Worm (Caenorhabditis elegans) whole organism, L4 larva: ENCODE data around the gene fip-3.
A peak's percentile ranks its signal among the peaks of the same experiment; 100 is the strongest.

Experiments
- F37D6.2 ChIP-seq: sonication (generic microtip); optimal IDR thresholded peaks from 2 replicates; lab custom pipeline; 2016; ENCODE audit warnings: mild to moderate bottlenecking, missing genetic modification characterization, missing compliant biosample characterization
- F49E8.2 ChIP-seq: sonication (generic microtip); optimal IDR thresholded peaks from 2 replicates; lab custom pipeline; 2016; ENCODE audit warnings: missing compliant biosample characterization, mild to moderate bottlenecking, missing genetic modification characterization, borderline replicate concordance
- R02D3.7 ChIP-seq: fragments of 150-350 bp; sonication (generic microtip); optimal IDR thresholded peaks from 3 replicates; lab custom pipeline; 2014; ENCODE audit warnings: missing biosample characterization, missing genetic modification characterization
- T20F7.1 ChIP-seq: fragments of 200-800 bp; sonication (Bioruptor generic); optimal IDR thresholded peaks from 2 replicates; lab custom pipeline; 2018; ENCODE audit warnings: mild to moderate bottlenecking, missing genetic modification characterization, missing compliant biosample characterization
- T26A8.4 ChIP-seq: fragments of 200-800 bp; sonication (Bioruptor generic); IDR thresholded peaks from 2 replicates; pipeline ENCODE4 v1.3.6; 2022; ENCODE audit warnings: missing genetic modification characterization, missing compliant biosample characterization
- Y48G9A.11 ChIP-seq: fragments of 200-800 bp; sonication (Bioruptor generic); IDR thresholded peaks from 2 replicates; pipeline ENCODE4 v1.3.6; 2022; ENCODE audit warnings: missing genetic modification reagents, missing genetic modification characterization, missing compliant biosample characterization
- Y75B8A.6 ChIP-seq: fragments of 200-800 bp; sonication (Bioruptor generic); IDR thresholded peaks from 2 replicates; pipeline ENCODE4 v1.3.6; 2022; ENCODE audit warnings: missing genetic modification reagents, missing genetic modification characterization, missing compliant biosample characterization
- aha-1 ChIP-seq: fragments of 150-350 bp; peaks from one replicate; lab custom pipeline; 2014; ENCODE audit warnings: missing biosample characterization, missing genetic modification characterization
- arid-1 ChIP-seq: fragments of 200-800 bp; sonication (Bioruptor generic); conservative IDR thresholded peaks from 2 replicates; pipeline ENCODE4 v1.3.6; 2022; ENCODE audit warnings: missing genetic modification reagents, missing genetic modification characterization, missing compliant biosample characterization
- ceh-44 ChIP-seq: fragments of 200-800 bp; sonication (Bioruptor generic); IDR thresholded peaks from 2 replicates; pipeline ENCODE4 v1.3.6; 2022; ENCODE audit warnings: missing genetic modification reagents, missing genetic modification characterization, missing compliant biosample characterization
- ceh-62 ChIP-seq: sonication (generic microtip); optimal IDR thresholded peaks from 2 replicates; lab custom pipeline; 2017; ENCODE audit warnings: missing biosample characterization, missing genetic modification characterization
- daf-12 ChIP-seq: fragments of 150-350 bp; optimal IDR thresholded peaks from 2 replicates; lab custom pipeline; 2014; ENCODE audit warnings: missing biosample characterization, missing genetic modification reagents, missing genetic modification characterization
- daf-16 ChIP-seq, 3 experiments: sonication (generic microtip); optimal IDR thresholded peaks; 2 replicates each; lab custom pipeline; 2016 to 2017; ENCODE audit warnings: missing genetic modification characterization in 3 of 3, missing genetic modification reagents in 3 of 3, mild to moderate bottlenecking in 2 of 3, missing compliant biosample characterization in 2 of 3, missing biosample characterization in 1 of 3, moderate library complexity in 1 of 3
- dmd-6 ChIP-seq: fragments of 200-800 bp; sonication (Bioruptor generic); IDR thresholded peaks from 2 replicates; pipeline ENCODE4 v1.3.6; 2022; ENCODE audit warnings: missing genetic modification reagents, missing genetic modification characterization, missing compliant biosample characterization
- dmd-9 ChIP-seq: fragments of 200-800 bp; sonication (Bioruptor generic); IDR thresholded peaks from 2 replicates; pipeline ENCODE4 v1.3.6; 2022; ENCODE audit warnings: missing genetic modification reagents, missing genetic modification characterization, missing compliant biosample characterization
- egl-43 ChIP-seq: fragments of 200-800 bp; sonication (Bioruptor generic); IDR thresholded peaks from 2 replicates; pipeline ENCODE4 v1.3.6; 2022; ENCODE audit warnings: missing genetic modification reagents, missing genetic modification characterization, missing compliant biosample characterization
- fkh-10 ChIP-seq: fragments of 150-350 bp; optimal IDR thresholded peaks from 2 replicates; lab custom pipeline; 2014; ENCODE audit warnings: missing biosample characterization, missing genetic modification reagents, missing genetic modification characterization
- fos-1 ChIP-seq: fragments of 150-350 bp; optimal IDR thresholded peaks from 2 replicates; lab custom pipeline; 2014; ENCODE audit warnings: missing biosample characterization, missing genetic modification characterization
- hlh-11 ChIP-seq: fragments of 200-800 bp; sonication (Bioruptor generic); optimal IDR thresholded peaks from 2 replicates; lab custom pipeline; 2018; ENCODE audit warnings: mild to moderate bottlenecking, missing genetic modification characterization, missing compliant biosample characterization
- lin-1 ChIP-seq: fragments of 200-800 bp; sonication (Bioruptor generic); IDR thresholded peaks from 2 replicates; pipeline ENCODE4 v1.3.6; 2022; ENCODE audit warnings: missing genetic modification reagents, missing genetic modification characterization, missing compliant biosample characterization
- lin-29 ChIP-seq: fragments of 200-800 bp; sonication (Bioruptor generic); IDR thresholded peaks from 2 replicates; pipeline ENCODE4 v1.3.6; 2022; ENCODE audit warnings: missing genetic modification reagents, missing genetic modification characterization, missing compliant biosample characterization
- lir-3 ChIP-seq: sonication (generic microtip); optimal IDR thresholded peaks from 2 replicates; lab custom pipeline; 2016; ENCODE audit warnings: mild to moderate bottlenecking, missing genetic modification characterization, missing compliant biosample characterization
- madf-9 ChIP-seq: fragments of 200-800 bp; sonication (Bioruptor generic); conservative IDR thresholded peaks from 2 replicates; pipeline ENCODE4 v1.3.6; 2022; ENCODE audit warnings: missing genetic modification reagents, missing genetic modification characterization, missing compliant biosample characterization
- mdl-1 ChIP-seq, 2 experiments: fragments of 150-350 bp in 1 of 2; sonication (generic microtip) in 1 of 2; optimal IDR thresholded peaks; 2 replicates each; lab custom pipeline; 2014 to 2017; ENCODE audit warnings: missing biosample characterization in 2 of 2, missing genetic modification characterization in 2 of 2
- mxl-2 ChIP-seq: fragments of 200-800 bp; sonication (Bioruptor generic); conservative IDR thresholded peaks from 2 replicates; pipeline ENCODE4 v1.3.6; 2022; ENCODE audit warnings: missing genetic modification reagents, missing genetic modification characterization, missing compliant biosample characterization
- mxl-3 ChIP-seq: fragments of 200-800 bp; sonication (Bioruptor generic); optimal IDR thresholded peaks from 2 replicates; lab custom pipeline; 2018; ENCODE audit warnings: mild to moderate bottlenecking, missing genetic modification characterization, missing compliant biosample characterization
- nhr-10 ChIP-seq: fragments of 150-350 bp; optimal IDR thresholded peaks from 2 replicates; lab custom pipeline; 2014; ENCODE audit warnings: missing biosample characterization, missing genetic modification characterization
- nhr-102 ChIP-seq: sonication (generic microtip); optimal IDR thresholded peaks from 2 replicates; lab custom pipeline; 2016; ENCODE audit warnings: mild to moderate bottlenecking, missing genetic modification characterization, moderate library complexity, missing compliant biosample characterization
- nhr-11 ChIP-seq: fragments of 150-350 bp; optimal IDR thresholded peaks from 2 replicates; lab custom pipeline; 2014; ENCODE audit warnings: missing biosample characterization, missing genetic modification characterization
- nhr-111 ChIP-seq: fragments of 200-800 bp; sonication (Bioruptor generic); optimal IDR thresholded peaks from 2 replicates; lab custom pipeline; 2018; ENCODE audit warnings: mild to moderate bottlenecking, missing genetic modification characterization, missing compliant biosample characterization
- nhr-25 ChIP-seq: sonication (generic microtip); optimal IDR thresholded peaks from 2 replicates; lab custom pipeline; 2017; ENCODE audit warnings: missing genetic modification characterization, mild to moderate bottlenecking, missing compliant biosample characterization, antibody characterized with exemption, moderate library complexity, borderline replicate concordance; ENCODE audit not compliant: insufficient read depth
- nhr-28 ChIP-seq: fragments of 150-350 bp; optimal IDR thresholded peaks from 2 replicates; lab custom pipeline; 2014; ENCODE audit warnings: missing biosample characterization, missing genetic modification characterization
- nhr-41 ChIP-seq: fragments of 200-800 bp; sonication (Bioruptor generic); IDR thresholded peaks from 2 replicates; pipeline ENCODE4 v1.3.6; 2022; ENCODE audit warnings: missing genetic modification reagents, missing genetic modification characterization, missing compliant biosample characterization
- nhr-48 ChIP-seq: sonication (generic microtip); optimal IDR thresholded peaks from 2 replicates; lab custom pipeline; 2016; ENCODE audit warnings: mild to moderate bottlenecking, missing genetic modification characterization, missing compliant biosample characterization
- nhr-6 ChIP-seq: fragments of 150-350 bp; optimal IDR thresholded peaks from 2 replicates; lab custom pipeline; 2014; ENCODE audit warnings: missing biosample characterization, missing genetic modification characterization
- nhr-77 ChIP-seq: fragments of 150-350 bp; optimal IDR thresholded peaks from 2 replicates; lab custom pipeline; 2014; ENCODE audit warnings: missing biosample characterization, missing genetic modification characterization
- pha-4 ChIP-seq, 2 experiments: fragments of 150-350 bp in 1 of 2; fragments of 200-800 bp in 1 of 2; sonication (Bioruptor generic) in 1 of 2; IDR thresholded peaks in 1 of 2; optimal IDR thresholded peaks in 1 of 2; 2 replicates each; pipeline versions ENCODE4 v1.3.6 to Lab custom; 2014 to 2022; ENCODE audit warnings: missing genetic modification characterization in 2 of 2, missing genetic modification reagents in 2 of 2, missing biosample characterization in 1 of 2, missing compliant biosample characterization in 1 of 2
- pqm-1 ChIP-seq: sonication (generic microtip); optimal IDR thresholded peaks from 2 replicates; lab custom pipeline; 2017; ENCODE audit warnings: missing biosample characterization, missing genetic modification characterization
- saeg-2 ChIP-seq: fragments of 200-800 bp; sonication (Bioruptor generic); IDR thresholded peaks from 2 replicates; pipeline ENCODE4 v1.3.6; 2022; ENCODE audit warnings: missing genetic modification reagents, missing genetic modification characterization, missing compliant biosample characterization
- spr-3 ChIP-seq: fragments of 200-800 bp; sonication (Bioruptor generic); optimal IDR thresholded peaks from 2 replicates; lab custom pipeline; 2018; ENCODE audit warnings: mild to moderate bottlenecking, missing genetic modification characterization, missing compliant biosample characterization
- unc-62 ChIP-seq, 3 experiments: fragments of 150-350 bp in 1 of 3; sonication (generic microtip); optimal IDR thresholded peaks in 2 of 3; peaks in 1 of 3; 1 replicate in 1 of 3; 2 replicates in 2 of 3; lab custom pipeline; 2014 to 2017; ENCODE audit warnings: missing biosample characterization in 3 of 3, missing genetic modification characterization in 3 of 3, missing genetic modification reagents in 3 of 3, missing genotype in 1 of 3
- zag-1 ChIP-seq: fragments of 150-350 bp; optimal IDR thresholded peaks from 2 replicates; lab custom pipeline; 2014; ENCODE audit warnings: missing biosample characterization, missing genetic modification characterization
- zfp-3 ChIP-seq: fragments of 200-800 bp; sonication (Bioruptor generic); conservative IDR thresholded peaks from 2 replicates; pipeline ENCODE4 v1.3.6; 2022; ENCODE audit warnings: missing genetic modification reagents, missing genetic modification characterization, missing compliant biosample characterization
- zip-11 ChIP-seq: fragments of 200-800 bp; sonication (Bioruptor generic); IDR thresholded peaks from 2 replicates; pipeline ENCODE4 v1.3.6; 2022; ENCODE audit warnings: missing genetic modification characterization, missing compliant biosample characterization
- ztf-7 ChIP-seq: fragments of 150-350 bp; optimal IDR thresholded peaks from 2 replicates; lab custom pipeline; 2014; ENCODE audit warnings: missing biosample characterization, missing genetic modification characterization

The fip-3 gene

ce11 chrIII:8598961-8599360 lies 9.7 kb upstream of the fip-3 start:
- TF ChIP-seq R02D3.7 (tag; lab: Kevin White, UChicago) (no peak), unc-62 (GFP tag; optimal IDR thresholded peaks at IDR 0.05 in 1 of 2; lab: Kevin White, UChicago) (peak in 1 of 2 experiments; percentile 50), unc-62 (tag; optimal IDR thresholded peaks at IDR 0.05; lab: Kevin White, UChicago) (no peak), ztf-7 (no peak), arid-1 (GFP tag; lab: Robert Waterston, UW) (no peak), nhr-11 (tag; lab: Kevin White, UChicago) (no peak), fos-1 (no peak), ceh-44 (GFP tag; lab: Robert Waterston, UW) (no peak), Y48G9A.11 (GFP tag; lab: Robert Waterston, UW) (no peak), nhr-10 (tag; lab: Kevin White, UChicago) (no peak), dmd-9 (no peak), daf-16 (GFP tag; optimal IDR thresholded peaks at IDR 0.05; lab: Kevin White, UChicago) (no peak), daf-16 (tag; optimal IDR thresholded peaks at IDR 0.05; lab: Kevin White, UChicago) (no peak), spr-3 (GFP tag; lab: Kevin White, UChicago) (no peak), T26A8.4 (no peak), nhr-25 (tag; lab: Kevin White, UChicago) (peak; percentile 26), hlh-11 (tag; lab: Kevin White, UChicago) (peak; percentile 4), nhr-28 (tag; lab: Kevin White, UChicago) (peak; percentile 38), pha-4 (GFP tag; IDR thresholded peaks at IDR 0.05; lab: Robert Waterston, UW) (no peak), pha-4 (tag; optimal IDR thresholded peaks at IDR 0.05; lab: Kevin White, UChicago) (no peak), aha-1 (tag; lab: Kevin White, UChicago) (peak; percentile 1)

ce11 chrIII:8597770-8598169 lies 8.5 kb upstream of the fip-3 start, which contains the start of gene ztf-30:
TSS of gene ztf-30 (minus strand) at chrIII:8597870.
- no peak for TF ChIP-seq mdl-1 (tag; optimal IDR thresholded peaks at IDR 0.05; lab: Kevin White, UChicago)
- no peak for TF ChIP-seq mxl-3 (GFP tag; lab: Kevin White, UChicago)
- TF ChIP-seq ceh-62 (tag; lab: Kevin White, UChicago), result no peak
- no peak for TF ChIP-seq nhr-6
- no peak for TF ChIP-seq nhr-111
- TF ChIP-seq aha-1 (tag; lab: Kevin White, UChicago), result no peak
- no peak for TF ChIP-seq lin-1 (GFP tag; lab: Robert Waterston, UW)
- no peak for TF ChIP-seq egl-43 (GFP tag; lab: Robert Waterston, UW)
- TF ChIP-seq madf-9 (GFP tag; lab: Robert Waterston, UW), result no peak
- TF ChIP-seq F49E8.2, result no peak

- TF ChIP-seq zag-1 (tag; lab: Kevin White, UChicago) (no peak), aha-1 (tag; lab: Kevin White, UChicago) (peak; percentile 38)
- TF ChIP-seq, all 104 proteins: peak for 1
Observed at ce11 chrIII:8596692-8597091, 7.4 kb upstream of the fip-3 start.

- TF ChIP-seq saeg-2 (GFP tag; lab: Robert Waterston, UW) (no peak), lin-29 (GFP tag; lab: Robert Waterston, UW) (no peak), aha-1 (tag; lab: Kevin White, UChicago) (peak; percentile 89), pqm-1 (peak; percentile 96), lir-3 (tag; lab: Kevin White, UChicago) (no peak), nhr-41 (no peak), F49E8.2 (no peak), F37D6.2 (tag; lab: Kevin White, UChicago) (no peak), zip-11 (GFP tag; lab: Robert Waterston, UW) (no peak), T20F7.1 (GFP tag; lab: Kevin White, UChicago) (no peak), mxl-2 (GFP tag; lab: Robert Waterston, UW) (no peak), nhr-48 (no peak), nhr-77 (tag; lab: Kevin White, UChicago) (no peak), daf-12 (tag; lab: Kevin White, UChicago) (no peak), fkh-10 (GFP tag; lab: Kevin White, UChicago) (no peak), dmd-6 (peak; percentile 59; the same call in 1 of the 2 replicates), nhr-102 (no peak), zfp-3 (GFP tag; lab: Robert Waterston, UW) (no peak), Y75B8A.6 (no peak), nhr-28 (tag; lab: Kevin White, UChicago) (peak; percentile 90), ztf-7 (no peak)
Observed at ce11 chrIII:8594088-8594487, 4.8 kb upstream of the fip-3 start.
